Worm (Caenorhabditis elegans) whole organism, late embryonic: Measurements from ENCODE around the gene dmsr-4.

Source experiments
- F13H6.1 ChIP-seq: sonication (generic microtip); optimal IDR thresholded peaks from 2 replicates; lab custom pipeline; 2016; ENCODE audit warnings: missing genetic modification characterization, missing compliant biosample characterization
- ceh-30 ChIP-seq: fragments of 150-350 bp; optimal IDR thresholded peaks from 2 replicates; lab custom pipeline; 2014; ENCODE audit warnings: missing biosample characterization, missing genetic modification characterization
- ceh-6 ChIP-seq: fragments of 200-800 bp; sonication (Bioruptor generic); optimal IDR thresholded peaks from 2 replicates; lab custom pipeline; 2018; ENCODE audit warnings: mild to moderate bottlenecking, missing genetic modification characterization, missing compliant biosample characterization
- dve-1 ChIP-seq: sonication (generic microtip); optimal IDR thresholded peaks from 2 replicates; lab custom pipeline; 2017; ENCODE audit warnings: antibody characterized with exemption, mild to moderate bottlenecking, missing genetic modification characterization, missing compliant biosample characterization
- elt-2 ChIP-seq: sonication (generic microtip); optimal IDR thresholded peaks from 2 replicates; lab custom pipeline; 2016; ENCODE audit warnings: missing genetic modification reagents, missing genetic modification characterization, missing compliant biosample characterization
- elt-4 ChIP-seq: sonication (generic microtip); optimal IDR thresholded peaks from 2 replicates; lab custom pipeline; 2016; ENCODE audit warnings: missing genetic modification characterization, missing compliant biosample characterization
- hlh-30 ChIP-seq: sonication (generic microtip); optimal IDR thresholded peaks from 2 replicates; lab custom pipeline; 2017; ENCODE audit warnings: antibody characterized with exemption, missing genetic modification characterization, missing compliant biosample characterization; ENCODE audit not compliant: insufficient read depth
- hlh-8 ChIP-seq: sonication (generic microtip); optimal IDR thresholded peaks from 2 replicates; lab custom pipeline; 2016; ENCODE audit warnings: missing genotype, missing genetic modification characterization, missing compliant biosample characterization
- nhr-11 ChIP-seq: fragments of 150-350 bp; optimal IDR thresholded peaks from 2 replicates; lab custom pipeline; 2014; ENCODE audit warnings: missing biosample characterization, missing genetic modification characterization
- pax-1 ChIP-seq: fragments of 150-350 bp; optimal IDR thresholded peaks from 2 replicates; lab custom pipeline; 2014; ENCODE audit warnings: missing biosample characterization, missing genetic modification characterization
- rnt-1 ChIP-seq: sonication (generic microtip); optimal IDR thresholded peaks from 2 replicates; lab custom pipeline; 2016; ENCODE audit warnings: missing genetic modification characterization, missing compliant biosample characterization
- sox-4 ChIP-seq: sonication (generic microtip); optimal IDR thresholded peaks from 2 replicates; lab custom pipeline; 2017; ENCODE audit warnings: mild to moderate bottlenecking, missing genetic modification characterization, inconsistent platforms, missing compliant biosample characterization
- tbx-2 ChIP-seq: sonication (generic microtip); optimal IDR thresholded peaks from 2 replicates; lab custom pipeline; 2016; ENCODE audit warnings: missing genetic modification characterization, missing compliant biosample characterization
- unc-55 ChIP-seq: sonication (generic microtip); optimal IDR thresholded peaks from 2 replicates; lab custom pipeline; 2017; ENCODE audit warnings: missing biosample characterization, missing genetic modification reagents, missing genetic modification characterization

DNA sequence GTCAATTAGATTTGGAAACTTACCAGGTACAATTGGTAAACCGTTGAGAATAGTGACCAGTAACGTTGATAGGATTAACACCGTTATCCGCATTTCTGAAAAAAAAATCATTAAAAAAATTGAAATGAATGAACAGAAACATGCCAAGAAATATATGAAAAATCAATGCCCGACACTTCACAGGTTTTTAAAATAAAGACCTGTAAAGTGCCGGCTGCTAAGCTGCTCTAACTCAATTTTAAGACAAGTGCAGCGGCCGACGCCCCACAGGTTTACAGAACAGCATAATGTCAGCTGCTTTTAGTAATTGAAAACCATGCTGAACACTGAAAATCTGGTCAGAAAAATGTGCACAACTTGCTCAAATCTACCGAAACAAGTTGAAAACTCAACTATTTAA is 24.4 kb downstream of the dmsr-4 start, which contains the start of gene cbn-1:
- no peak for TF ChIP-seq hlh-8
- TF ChIP-seq ceh-30 (tag; lab: Kevin White, UChicago), result no peak
- no peak for TF ChIP-seq ceh-6
- TF ChIP-seq F13H6.1 (tag; lab: Kevin White, UChicago), result no peak
- TF ChIP-seq dve-1, result no peak
- TF ChIP-seq hlh-30 (tag; lab: Kevin White, UChicago), result no peak
- no peak for TF ChIP-seq pax-1 (tag; lab: Kevin White, UChicago)
- TF ChIP-seq rnt-1, result no peak
- TF ChIP-seq elt-2 (tag; lab: Kevin White, UChicago), result no peak
- no peak for TF ChIP-seq tbx-2 (tag; lab: Kevin White, UChicago)
- TF ChIP-seq unc-55 (GFP tag; lab: Kevin White, UChicago), result no peak
- no peak for TF ChIP-seq elt-4
- TF ChIP-seq sox-4 (tag; lab: Kevin White, UChicago), result no peak
- no peak for TF ChIP-seq nhr-11 (tag; lab: Kevin White, UChicago)
